Worm (Caenorhabditis elegans) whole organism, late embryonic: Measurements from ENCODE around the gene T24C4.10.

Source experiments
- T23F11.4 ChIP-seq: fragments of 200-800 bp; sonication (Bioruptor generic); optimal IDR thresholded peaks from 2 replicates; lab custom pipeline; 2018; ENCODE audit warnings: mild to moderate bottlenecking, missing genetic modification characterization, missing compliant biosample characterization
- ama-1 ChIP-seq: fragments of 150-350 bp; optimal IDR thresholded peaks from 2 replicates; lab custom pipeline; 2014
- ceh-30 ChIP-seq: fragments of 150-350 bp; optimal IDR thresholded peaks from 2 replicates; lab custom pipeline; 2014; ENCODE audit warnings: missing biosample characterization, missing genetic modification characterization
- dve-1 ChIP-seq: sonication (generic microtip); optimal IDR thresholded peaks from 2 replicates; lab custom pipeline; 2017; ENCODE audit warnings: antibody characterized with exemption, mild to moderate bottlenecking, missing genetic modification characterization, missing compliant biosample characterization
- elt-2 ChIP-seq: sonication (generic microtip); optimal IDR thresholded peaks from 2 replicates; lab custom pipeline; 2016; ENCODE audit warnings: missing genetic modification reagents, missing genetic modification characterization, missing compliant biosample characterization
- hlh-30 ChIP-seq: sonication (generic microtip); optimal IDR thresholded peaks from 2 replicates; lab custom pipeline; 2017; ENCODE audit warnings: antibody characterized with exemption, missing genetic modification characterization, missing compliant biosample characterization; ENCODE audit not compliant: insufficient read depth
- hlh-8 ChIP-seq: sonication (generic microtip); optimal IDR thresholded peaks from 2 replicates; lab custom pipeline; 2016; ENCODE audit warnings: missing genotype, missing genetic modification characterization, missing compliant biosample characterization
- pha-2 ChIP-seq: sonication (generic microtip); optimal IDR thresholded peaks from 2 replicates; lab custom pipeline; 2017; ENCODE audit warnings: mild to moderate bottlenecking, missing genetic modification characterization, missing compliant biosample characterization
- pha-4 ChIP-seq: fragments of 150-350 bp; optimal IDR thresholded peaks from 2 replicates; lab custom pipeline; 2018; ENCODE audit warnings: missing biosample characterization, missing genetic modification reagents, missing genetic modification characterization
- pros-1 ChIP-seq: fragments of 150-350 bp; optimal IDR thresholded peaks from 2 replicates; lab custom pipeline; 2014; ENCODE audit warnings: missing biosample characterization, missing genetic modification reagents, missing genetic modification characterization
- sdc-2 ChIP-seq: sonication (generic microtip); optimal IDR thresholded peaks from 2 replicates; lab custom pipeline; 2016; ENCODE audit warnings: missing genotype, missing genetic modification characterization, missing compliant biosample characterization
- sox-2 ChIP-seq: fragments of 200-800 bp; sonication (Bioruptor generic); IDR thresholded peaks from 2 replicates; pipeline ENCODE4 v1.3.6; 2022; ENCODE audit warnings: missing genetic modification reagents, missing genetic modification characterization, missing compliant biosample characterization
- tbx-2 ChIP-seq: sonication (generic microtip); optimal IDR thresholded peaks from 2 replicates; lab custom pipeline; 2016; ENCODE audit warnings: missing genetic modification characterization, missing compliant biosample characterization
- ttx-3 ChIP-seq: sonication (generic microtip); optimal IDR thresholded peaks from 2 replicates; lab custom pipeline; 2016; ENCODE audit warnings: missing genetic modification reagents, missing genetic modification characterization, missing compliant biosample characterization

DNA sequence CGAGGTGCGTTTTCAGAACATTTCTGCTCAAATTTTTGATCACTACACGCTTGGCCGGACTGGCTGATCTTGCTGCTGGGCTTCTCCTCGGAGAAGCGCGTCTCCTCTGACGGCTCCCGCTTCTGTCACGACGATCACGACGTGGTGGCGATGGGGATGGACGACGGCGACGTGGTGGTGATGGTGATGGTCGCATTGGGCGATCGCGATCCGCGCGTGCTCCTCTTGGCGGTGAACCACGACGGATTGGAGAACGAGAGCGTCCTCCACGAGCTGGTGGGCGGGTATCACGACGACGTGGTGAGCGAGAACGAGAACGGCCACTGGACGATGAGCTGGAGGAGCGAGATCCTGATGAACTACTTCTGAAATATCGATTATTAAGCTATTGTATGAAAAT is 37.6 kb downstream of the T24C4.10 start:
- TF ChIP-seq ama-1 (lab: Kevin White, UChicago) = no peak
- no peak for TF ChIP-seq pha-2 (tag; lab: Kevin White, UChicago)
- TF ChIP-seq ceh-30 = no peak
- TF ChIP-seq dve-1 (tag; lab: Kevin White, UChicago) = no peak
- no peak for TF ChIP-seq sdc-2
- no peak for TF ChIP-seq elt-2 (tag; lab: Kevin White, UChicago)
- TF ChIP-seq hlh-8 (tag; lab: Kevin White, UChicago) = no peak
- TF ChIP-seq pros-1 (tag; lab: Kevin White, UChicago) = no peak
- TF ChIP-seq T23F11.4 = no peak
- TF ChIP-seq pha-4 (tag; lab: Kevin White, UChicago) = no peak
- TF ChIP-seq ttx-3 (tag; lab: Kevin White, UChicago) = no peak
- no peak for TF ChIP-seq sox-2 (GFP tag; lab: Robert Waterston, UW)
- TF ChIP-seq tbx-2 (tag; lab: Kevin White, UChicago) = no peak
- TF ChIP-seq hlh-30 (tag; lab: Kevin White, UChicago) = no peak
